Fruit fly (Drosophila melanogaster) whole organism, prepupa: ENCODE measurements around the gene mus312.

ENCODE experiments used
- CG11902 ChIP-seq: fragments of 200-800 bp; sonication (Bioruptor generic); optimal IDR thresholded peaks from 3 replicates; lab custom pipeline; 2016; ENCODE audit warnings: missing biosample characterization, missing genetic modification characterization
- CG4318 ChIP-seq: fragments of 200-800 bp; sonication (Bioruptor generic); optimal IDR thresholded peaks from 3 replicates; lab custom pipeline; 2017; ENCODE audit warnings: missing biosample characterization, mild to moderate bottlenecking, missing genetic modification characterization
- CG8119 ChIP-seq: fragments of 200-800 bp; sonication (Bioruptor generic); IDR thresholded peaks from 3 replicates; pipeline ENCODE4 v1.3.6; 2022; ENCODE audit warnings: missing biosample characterization, missing genetic modification characterization
- Ets21C ChIP-seq: fragments of 200-800 bp; sonication (Bioruptor generic); optimal IDR thresholded peaks from 3 replicates; lab custom pipeline; 2016; ENCODE audit warnings: missing biosample characterization, missing genetic modification characterization
- Smox ChIP-seq: fragments of 200-800 bp; sonication (Bioruptor generic); optimal IDR thresholded peaks from 3 replicates; lab custom pipeline; 2016; ENCODE audit warnings: missing biosample characterization, missing genetic modification characterization
- Sox102F ChIP-seq: fragments of 200-800 bp; sonication (Bioruptor generic); optimal IDR thresholded peaks from 2 replicates; lab custom pipeline; 2016; ENCODE audit warnings: missing biosample characterization, mild to moderate bottlenecking, missing genetic modification characterization
- svp ChIP-seq: fragments of 200-800 bp; sonication (Bioruptor generic); peaks from one replicate; lab custom pipeline; 2016; ENCODE audit warnings: missing biosample characterization, missing genetic modification characterization

- TF ChIP-seq Sox102F (GFP tag; lab: Kevin White, UChicago): no peak
- no peak for TF ChIP-seq Ets21C
- peak; percentile 44 for TF ChIP-seq CG11902 (GFP tag; lab: Kevin White, UChicago)
- no peak for TF ChIP-seq Smox (GFP tag; lab: Kevin White, UChicago)
- TF ChIP-seq CG8119 (GFP tag; lab: Robert Waterston, UW): no peak
- TF ChIP-seq CG4318 (GFP tag; lab: Kevin White, UChicago): no peak
- TF ChIP-seq svp (GFP tag; lab: Kevin White, UChicago): no peak
These were observed 5.6 kb upstream of the mus312 start, which contains the start of the genes RhoGEF4 and Rint1 for dm6 chr3L:7323348-7323747.
